Worm (Caenorhabditis elegans): ENCODE results near the gene F42A8.1.

- TF ChIP-seq unc-39 (tag; optimal IDR thresholded peaks at IDR 0.05) (no peak), lin-13 (tag; optimal IDR thresholded peaks at IDR 0.05) (no peak), elt-3 (tag; optimal IDR thresholded peaks at IDR 0.05) (no peak), elt-1 (tag; optimal IDR thresholded peaks at IDR 0.05; ENCODE audit: borderline replicate concordance, insufficient read depth) (no peak), pha-4 (tag; optimal IDR thresholded peaks at IDR 0.05) (no peak), unc-62 (GFP tag; optimal IDR thresholded peaks at IDR 0.05) (no peak), ces-1 (GFP tag; optimal IDR thresholded peaks at IDR 0.05) (no peak), sem-2 (GFP tag; optimal IDR thresholded peaks at IDR 0.05) (no peak), flh-1 (GFP tag; optimal IDR thresholded peaks at IDR 0.05) (no peak), mab-5 (tag; optimal IDR thresholded peaks at IDR 0.05) (no peak)
Observed at ce11 chrII:9329474-9329873, 16.9 kb downstream of the F42A8.1 start, which contains the start of gene wbp-2.
